Worm (Caenorhabditis elegans): ENCODE measurements around the gene F32D8.4.

DNA sequence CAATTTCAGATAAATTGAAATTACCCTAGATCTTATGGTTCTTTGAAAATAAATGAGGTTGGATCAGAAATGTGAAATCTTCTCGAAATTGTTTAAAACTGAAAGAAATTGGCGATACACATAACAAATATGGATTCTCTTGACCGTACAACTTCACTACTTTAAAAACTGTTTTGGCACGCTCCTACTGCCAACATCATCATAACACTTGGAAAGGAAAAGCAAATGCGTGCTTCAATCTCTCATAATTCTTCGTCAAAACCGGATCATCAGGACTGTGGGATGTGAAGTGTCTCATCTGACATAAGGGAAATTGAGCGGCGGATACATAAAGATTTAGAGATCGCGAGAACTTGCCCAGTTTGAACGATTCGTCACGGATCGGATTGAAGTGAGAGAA is 4.7 kb upstream of the F32D8.4 start, which contains the start of gene F32D8.7:
- TF ChIP-seq snpc-4 (GFP tag; optimal IDR thresholded peaks at IDR 0.05) (no peak), snpc-4 (tag; optimal IDR thresholded peaks at IDR 0.05) (no peak), unc-62 (GFP tag; optimal IDR thresholded peaks at IDR 0.05) (no peak), nfyb-1 (GFP tag; IDR thresholded peaks at IDR 0.05) (no peak), B0336.3 (GFP tag; IDR thresholded peaks at IDR 0.05) (no peak), dpl-1 (GFP tag; optimal IDR thresholded peaks at IDR 0.05) (no peak), madf-8 (GFP tag; conservative IDR thresholded peaks at IDR 0.05) (no peak), rpc-1 (optimal IDR thresholded peaks at IDR 0.05) (no peak), rpc-1 (tag; optimal IDR thresholded peaks at IDR 0.05) (no peak), akir-1 (GFP tag; optimal IDR thresholded peaks at IDR 0.05) (no peak), ztf-6 (GFP tag; IDR thresholded peaks at IDR 0.05) (no peak), tbp1 (GFP tag; optimal IDR thresholded peaks at IDR 0.05) (no peak), sea-2 (GFP tag; IDR thresholded peaks at IDR 0.05) (no peak), ama-1 (optimal IDR thresholded peaks at IDR 0.05) (no peak), ama-1 (GFP tag; optimal IDR thresholded peaks at IDR 0.05) (no peak), sptf-2 (GFP tag; optimal IDR thresholded peaks at IDR 0.05) (no peak), Y67H2A.10 (GFP tag; conservative IDR thresholded peaks at IDR 0.05) (no peak)

Data from whole organism, young adult.